Worm (Caenorhabditis elegans) whole organism, L2 larva: ENCODE measurements around the gene dct-18.

Source experiments
- C34F6.9 ChIP-seq: fragments of 150-350 bp; optimal IDR thresholded peaks from 2 replicates; lab custom pipeline; 2014; ENCODE audit warnings: missing biosample characterization, missing genetic modification characterization
- Y55F3AM.14 ChIP-seq: fragments of 200-800 bp; sonication (Bioruptor generic); optimal IDR thresholded peaks from 2 replicates; lab custom pipeline; 2018; ENCODE audit warnings: mild to moderate bottlenecking, missing genetic modification characterization, missing compliant biosample characterization
- ZK546.5 ChIP-seq: sonication (generic microtip); optimal IDR thresholded peaks from 2 replicates; lab custom pipeline; 2017; ENCODE audit warnings: missing biosample characterization, missing genetic modification characterization
- alr-1 ChIP-seq: fragments of 150-350 bp; optimal IDR thresholded peaks from 2 replicates; lab custom pipeline; 2014; ENCODE audit warnings: missing biosample characterization, missing genetic modification characterization
- ama-1 ChIP-seq: fragments of 150-350 bp; optimal IDR thresholded peaks from 2 replicates; lab custom pipeline; 2018; ENCODE audit warnings: inconsistent platforms
- ceh-16 ChIP-seq: fragments of 150-350 bp; optimal IDR thresholded peaks from 2 replicates; lab custom pipeline; 2014; ENCODE audit warnings: missing biosample characterization, missing genetic modification characterization
- ceh-82 ChIP-seq: fragments of 150-350 bp; optimal IDR thresholded peaks from 2 replicates; lab custom pipeline; 2014; ENCODE audit warnings: missing biosample characterization, missing genetic modification characterization
- crh-2 ChIP-seq: sonication (generic microtip); optimal IDR thresholded peaks from 2 replicates; lab custom pipeline; 2017; ENCODE audit warnings: missing biosample characterization, missing genetic modification characterization
- dmd-4 ChIP-seq: sonication (generic microtip); optimal IDR thresholded peaks from 2 replicates; lab custom pipeline; 2017; ENCODE audit warnings: missing biosample characterization, missing genetic modification characterization
- egl-27 ChIP-seq: sonication (generic microtip); optimal IDR thresholded peaks from 3 replicates; lab custom pipeline; 2017; ENCODE audit warnings: missing biosample characterization, missing genetic modification reagents, missing genetic modification characterization
- elt-3 ChIP-seq: sonication (generic microtip); optimal IDR thresholded peaks from 2 replicates; lab custom pipeline; 2017; ENCODE audit warnings: missing biosample characterization, missing genetic modification characterization
- fos-1 ChIP-seq: fragments of 150-350 bp; optimal IDR thresholded peaks from 2 replicates; lab custom pipeline; 2014; ENCODE audit warnings: missing biosample characterization, missing genetic modification characterization
- lin-11 ChIP-seq: fragments of 150-350 bp; sonication (generic microtip); optimal IDR thresholded peaks from 2 replicates; lab custom pipeline; 2014; ENCODE audit warnings: missing biosample characterization, missing genetic modification characterization, inconsistent platforms, mixed read lengths
- lin-13 ChIP-seq: fragments of 150-350 bp; optimal IDR thresholded peaks from 2 replicates; lab custom pipeline; 2014; ENCODE audit warnings: missing biosample characterization, missing genetic modification reagents, missing genetic modification characterization
- mab-5 ChIP-seq: fragments of 150-350 bp; optimal IDR thresholded peaks from 2 replicates; lab custom pipeline; 2014; ENCODE audit warnings: missing biosample characterization, missing genetic modification characterization
- mbf-1 ChIP-seq: sonication (generic microtip); optimal IDR thresholded peaks from 2 replicates; lab custom pipeline; 2017; ENCODE audit warnings: missing biosample characterization, missing genetic modification characterization
- mdl-1 ChIP-seq, 2 experiments: fragments of 150-350 bp in 1 of 2; sonication (generic microtip) in 1 of 2; optimal IDR thresholded peaks; 2 replicates each; lab custom pipeline; 2017; ENCODE audit warnings: missing biosample characterization in 2 of 2, missing genetic modification characterization in 2 of 2
- nhr-10 ChIP-seq: sonication (generic microtip); optimal IDR thresholded peaks from 2 replicates; lab custom pipeline; 2017; ENCODE audit warnings: missing biosample characterization, missing genetic modification characterization
- nhr-11 ChIP-seq: fragments of 150-350 bp; optimal IDR thresholded peaks from 2 replicates; lab custom pipeline; 2014; ENCODE audit warnings: missing biosample characterization, missing genetic modification characterization
- nhr-12 ChIP-seq: fragments of 150-350 bp; optimal IDR thresholded peaks from 2 replicates; lab custom pipeline; 2014; ENCODE audit warnings: missing biosample characterization, missing genetic modification characterization
- nhr-129 ChIP-seq: fragments of 150-350 bp; optimal IDR thresholded peaks from 2 replicates; lab custom pipeline; 2014; ENCODE audit warnings: missing biosample characterization, missing genetic modification characterization
- nhr-21 ChIP-seq: fragments of 150-350 bp; optimal IDR thresholded peaks from 2 replicates; lab custom pipeline; 2014; ENCODE audit warnings: missing biosample characterization, missing genetic modification characterization
- nhr-237 ChIP-seq: fragments of 150-350 bp; optimal IDR thresholded peaks from 2 replicates; lab custom pipeline; 2014; ENCODE audit warnings: missing biosample characterization, missing genetic modification characterization
- nhr-25 ChIP-seq: fragments of 150-350 bp; sonication (generic microtip); optimal IDR thresholded peaks from 3 replicates; lab custom pipeline; 2014; ENCODE audit warnings: missing biosample characterization, missing genetic modification characterization
- nhr-6 ChIP-seq: fragments of 150-350 bp; optimal IDR thresholded peaks from 2 replicates; lab custom pipeline; 2014; ENCODE audit warnings: missing biosample characterization, missing genetic modification characterization
- nhr-77 ChIP-seq: fragments of 150-350 bp; optimal IDR thresholded peaks from 2 replicates; lab custom pipeline; 2014; ENCODE audit warnings: missing biosample characterization, missing genetic modification characterization
- peb-1 ChIP-seq: fragments of 150-350 bp; optimal IDR thresholded peaks from 2 replicates; lab custom pipeline; 2014; ENCODE audit warnings: missing biosample characterization, missing genetic modification characterization
- sem-4 ChIP-seq: fragments of 150-350 bp; optimal IDR thresholded peaks from 2 replicates; lab custom pipeline; 2014; ENCODE audit warnings: missing biosample characterization, missing genetic modification reagents, missing genetic modification characterization
- sma-3 ChIP-seq: sonication (generic microtip); optimal IDR thresholded peaks from 2 replicates; lab custom pipeline; 2016; ENCODE audit warnings: missing genetic modification reagents, missing genetic modification characterization, missing compliant biosample characterization
- sma-9 ChIP-seq, 2 experiments: fragments of 150-350 bp in 1 of 2; sonication (generic microtip) in 1 of 2; optimal IDR thresholded peaks; 2 replicates each; lab custom pipeline; 2014 to 2016; ENCODE audit warnings: missing genetic modification characterization in 2 of 2, mild to moderate bottlenecking in 1 of 2, missing biosample characterization in 1 of 2, missing compliant biosample characterization in 1 of 2, missing genetic modification reagents in 1 of 2, moderate library complexity in 1 of 2
- snpc-4 ChIP-seq: fragments of 150-350 bp; optimal IDR thresholded peaks from 2 replicates; lab custom pipeline; 2014; ENCODE audit warnings: missing biosample characterization, missing genetic modification characterization
- unc-62 ChIP-seq: fragments of 150-350 bp; optimal IDR thresholded peaks from 2 replicates; lab custom pipeline; 2014; ENCODE audit warnings: missing biosample characterization, missing genetic modification reagents, missing genetic modification characterization
- zag-1 ChIP-seq: fragments of 150-350 bp; optimal IDR thresholded peaks from 2 replicates; lab custom pipeline; 2014; ENCODE audit warnings: missing biosample characterization, missing genetic modification characterization
- ztf-1 ChIP-seq: fragments of 200-800 bp; sonication (Bioruptor generic); conservative IDR thresholded peaks from 2 replicates; pipeline ENCODE4 v1.3.6; 2022; ENCODE audit warnings: missing genetic modification characterization, missing compliant biosample characterization
- ztf-4 ChIP-seq: fragments of 150-350 bp; optimal IDR thresholded peaks from 2 replicates; lab custom pipeline; 2014; ENCODE audit warnings: missing biosample characterization, missing genetic modification characterization

Gene dct-18

ce11 chrII:12965589-12965988 is 33.9 kb downstream of the dct-18 start:
- peak; percentile 27 for TF ChIP-seq nhr-21
- TF ChIP-seq dmd-4 (tag; lab: Kevin White, UChicago): no peak
- no peak for TF ChIP-seq lin-13 (GFP tag; lab: Kevin White, UChicago)
- no peak for TF ChIP-seq mbf-1 (tag; lab: Kevin White, UChicago)
- peak; percentile 33 for TF ChIP-seq peb-1 (tag; lab: Kevin White, UChicago)
- no peak for TF ChIP-seq Y55F3AM.14 (GFP tag; lab: Kevin White, UChicago)
- no peak for TF ChIP-seq sem-4 (tag; lab: Kevin White, UChicago)

ce11 chrII:12966274-12966673 is 34.6 kb downstream of the dct-18 start:
- TF ChIP-seq fos-1 (tag; lab: Kevin White, UChicago) (no peak), ztf-4 (no peak), nhr-6 (no peak), sma-9 (GFP tag; optimal IDR thresholded peaks at IDR 0.05; lab: Kevin White, UChicago) (no peak), sma-9 (tag; optimal IDR thresholded peaks at IDR 0.05; lab: Kevin White, UChicago) (no peak), nhr-12 (tag; lab: Kevin White, UChicago) (no peak), zag-1 (tag; lab: Kevin White, UChicago) (no peak), elt-3 (tag; lab: Kevin White, UChicago) (no peak), mdl-1 (tag; optimal IDR thresholded peaks at IDR 0.05; lab: Kevin White, UChicago) (no peak), ama-1 (lab: Kevin White, UChicago) (no peak), C34F6.9 (tag; lab: Kevin White, UChicago) (no peak), nhr-129 (no peak), ceh-82 (tag; lab: Kevin White, UChicago) (no peak), snpc-4 (tag; lab: Kevin White, UChicago) (no peak), mab-5 (no peak), alr-1 (tag; lab: Kevin White, UChicago) (no peak), nhr-21 (no peak), nhr-10 (tag; lab: Kevin White, UChicago) (no peak), nhr-25 (tag; lab: Kevin White, UChicago) (no peak), crh-2 (tag; lab: Kevin White, UChicago) (no peak)
- TF ChIP-seq, all 48 proteins: peak for 0

ce11 chrII:12968448-12968969 is 36.8 kb downstream of the dct-18 start:
- TF ChIP-seq snpc-4 (tag; lab: Kevin White, UChicago) (peak; percentile 63), ZK546.5 (no peak), ceh-82 (tag; lab: Kevin White, UChicago) (no peak)

ce11 chrII:12969622-12970021 is 37.9 kb downstream of the dct-18 start, which contains the start of gene Y38F1A.4:
Gene Y38F1A.4 (minus strand): TSS chrII:12969722.
- TF ChIP-seq mbf-1 (tag; lab: Kevin White, UChicago) (no peak), Y55F3AM.14 (GFP tag; lab: Kevin White, UChicago) (no peak), alr-1 (tag; lab: Kevin White, UChicago) (no peak), ztf-4 (no peak), crh-2 (tag; lab: Kevin White, UChicago) (no peak), ceh-82 (tag; lab: Kevin White, UChicago) (no peak), nhr-25 (tag; lab: Kevin White, UChicago) (no peak), mab-5 (no peak), dmd-4 (tag; lab: Kevin White, UChicago) (no peak), lin-11 (tag; lab: Kevin White, UChicago) (no peak), nhr-12 (tag; lab: Kevin White, UChicago) (no peak), nhr-237 (no peak), C34F6.9 (tag; lab: Kevin White, UChicago) (no peak), nhr-10 (tag; lab: Kevin White, UChicago) (no peak), nhr-77 (tag; lab: Kevin White, UChicago) (no peak), sma-9 (GFP tag; optimal IDR thresholded peaks at IDR 0.05; lab: Kevin White, UChicago) (no peak), sma-9 (tag; optimal IDR thresholded peaks at IDR 0.05; lab: Kevin White, UChicago) (no peak)
- TF ChIP-seq, all 48 proteins: peak for 0

ce11 chrII:12978658-12979057 is 47.0 kb downstream of the dct-18 start:
- TF ChIP-seq nhr-11: no peak
- no peak for TF ChIP-seq sma-3 (GFP tag; lab: Kevin White, UChicago)
- TF ChIP-seq elt-3 (tag; lab: Kevin White, UChicago): no peak
- no peak for TF ChIP-seq fos-1 (tag; lab: Kevin White, UChicago)
- no peak for TF ChIP-seq alr-1 (tag; lab: Kevin White, UChicago)
- TF ChIP-seq zag-1 (tag; lab: Kevin White, UChicago): no peak
- no peak for TF ChIP-seq egl-27 (tag; lab: Kevin White, UChicago)
- TF ChIP-seq nhr-21: no peak
- no peak for TF ChIP-seq nhr-77 (tag; lab: Kevin White, UChicago)
- no peak for TF ChIP-seq nhr-237
- no peak for TF ChIP-seq crh-2 (tag; lab: Kevin White, UChicago)
- TF ChIP-seq unc-62: no peak
- TF ChIP-seq snpc-4 (tag; lab: Kevin White, UChicago): no peak
- TF ChIP-seq dmd-4 (tag; lab: Kevin White, UChicago): no peak
- no peak for TF ChIP-seq mdl-1 (tag; optimal IDR thresholded peaks at IDR 0.05; lab: Kevin White, UChicago)
- TF ChIP-seq ztf-4: no peak
- no peak for TF ChIP-seq ztf-1 (GFP tag; lab: Robert Waterston, UW)
- no peak for TF ChIP-seq ama-1 (lab: Kevin White, UChicago)
- TF ChIP-seq ceh-16 (tag; lab: Kevin White, UChicago): no peak
- TF ChIP-seq mab-5: no peak
